Fruit fly (Drosophila melanogaster) S2 (cell line): ENCODE data around the gene neo.
A peak's percentile ranks its signal among the peaks of the same experiment; 100 is the strongest.

Source experiments
- CG8478 ChIP-seq: fragments of >200 bp; optimal IDR thresholded peaks from 2 replicates; lab custom pipeline; 2018
- CTCF ChIP-seq, 2 experiments: fragments of >200 bp; optimal IDR thresholded peaks; 2 replicates each; lab custom pipeline; 2018

Gene neo

DNA sequence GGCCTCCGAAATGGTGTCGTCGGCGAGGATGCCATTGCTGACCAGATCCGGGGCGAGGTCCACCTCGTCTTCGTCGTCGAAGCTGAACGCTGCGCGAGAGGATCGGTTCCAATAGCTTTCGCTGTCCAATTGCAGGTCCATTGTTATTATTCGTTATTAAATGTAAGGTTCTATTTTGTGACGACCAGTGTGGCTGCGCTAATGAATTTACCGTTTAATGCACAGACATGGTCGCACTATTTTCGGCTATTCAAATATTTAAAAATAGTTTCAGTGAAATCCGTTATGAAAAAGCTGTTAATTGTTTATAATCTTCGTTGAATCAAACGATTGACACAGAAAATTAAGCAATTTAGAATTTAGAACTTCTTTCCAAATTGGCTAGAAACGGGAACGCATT lies 2.7 kb upstream of the neo start, which contains the start of gene Vps16B:
Vps16B (minus strand) TSS at position 186 of the 400 bp plus-strand sequence.
- TF ChIP-seq CTCF (optimal IDR thresholded peaks at IDR 0.05; lab: Kevin White, UChicago): no peak
- no peak for TF ChIP-seq CG8478 (lab: Kevin White, UChicago)

dm6 chr3R:29817664-29818063 lies 1.3 kb upstream of the neo start, which contains the start of gene CG7829:
Gene CG7829, minus strand, starts transcription at chr3R:29817764.
- TF ChIP-seq CG8478 (lab: Kevin White, UChicago) (no peak), CTCF (optimal IDR thresholded peaks at IDR 0.05; lab: Kevin White, UChicago) (no peak)

DNA sequence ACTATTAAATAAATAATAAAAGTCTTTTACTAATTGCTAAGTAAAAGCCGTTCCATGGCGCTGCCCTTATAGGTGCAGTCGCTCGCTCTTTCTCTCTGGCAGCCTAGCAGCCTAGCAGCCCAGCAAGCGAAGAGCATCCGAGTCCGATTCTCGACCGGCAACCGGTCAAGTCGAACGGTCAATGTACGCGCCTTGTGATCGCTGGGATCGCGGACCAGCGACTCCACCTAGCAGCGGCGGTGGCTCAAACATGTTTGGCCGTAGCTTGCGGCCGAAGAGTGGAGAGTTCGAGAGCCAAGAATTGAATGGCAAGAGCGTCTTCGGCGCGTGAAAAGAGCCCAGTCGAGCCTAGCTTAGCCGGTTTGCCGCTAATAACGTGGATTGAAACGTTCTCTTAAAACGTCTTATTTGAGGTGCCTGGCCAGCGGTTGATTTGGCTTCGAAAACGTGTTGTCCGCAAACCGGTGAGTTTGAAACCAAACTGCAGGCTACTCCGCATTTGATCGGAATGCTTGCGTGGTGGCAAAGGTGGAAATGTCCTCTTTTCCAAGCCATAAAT lies 10.4 kb downstream of the neo start:
- TF ChIP-seq CTCF (optimal IDR thresholded peaks at IDR 0.05; lab: Kevin White, UChicago) (no peak), CG8478 (lab: Kevin White, UChicago) (no peak)

- TF ChIP-seq CG8478 (lab: Kevin White, UChicago) (no peak), CTCF (optimal IDR thresholded peaks at IDR 0.05; lab: Kevin White, UChicago) (no peak)
Measured at dm6 chr3R:29830925-29831324, 12.0 kb downstream of the neo start.

DNA sequence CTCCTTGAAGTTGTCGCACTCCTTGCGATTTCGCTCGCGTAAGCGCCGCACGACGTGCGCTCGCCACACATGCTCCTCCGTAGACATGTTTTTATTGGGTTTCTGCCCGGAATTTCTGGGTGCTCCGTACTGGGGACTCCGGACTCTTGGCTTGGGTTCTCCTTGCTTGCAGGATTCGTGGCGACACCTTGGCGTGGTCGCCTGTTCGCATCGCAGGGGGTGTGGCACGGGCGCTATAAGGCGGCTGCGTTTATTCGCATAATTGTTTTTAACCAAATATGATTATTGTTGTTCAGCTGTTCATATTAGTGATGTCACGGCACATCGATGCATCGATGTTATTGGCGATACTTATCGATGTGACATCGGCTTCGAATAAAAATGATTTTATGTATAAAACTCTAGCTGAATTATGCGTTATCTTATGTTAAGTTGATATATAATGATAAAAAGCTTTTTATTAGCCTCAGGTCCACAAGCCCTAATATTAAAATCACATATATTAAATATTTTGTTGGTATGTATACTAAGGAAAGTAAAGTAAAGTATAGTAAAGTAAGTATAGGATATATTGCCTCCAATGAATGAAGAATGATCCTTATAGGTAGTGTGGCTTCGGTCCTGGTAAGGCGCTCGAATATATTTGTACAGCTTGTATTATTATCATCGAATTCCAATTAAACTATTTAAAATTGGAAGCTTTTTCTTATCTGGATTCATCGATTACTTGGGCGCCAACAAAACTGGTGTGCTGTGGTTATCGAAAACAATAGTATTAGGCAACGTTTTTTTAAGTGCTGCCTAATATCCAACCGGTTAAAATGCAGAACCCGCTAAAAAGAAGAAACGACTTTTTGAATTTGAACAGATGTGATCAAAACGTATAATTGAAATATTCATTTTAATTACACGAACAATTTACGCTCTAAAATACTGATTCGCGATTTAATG lies 16.1 kb downstream of the neo start, which contains the start of gene Atg16:
Atg16 (minus strand) TSS at position 343 of the 951 bp plus-strand sequence.
- TF ChIP-seq CG8478 (lab: Kevin White, UChicago) (no peak), CTCF (optimal IDR thresholded peaks at IDR 0.05; lab: Kevin White, UChicago) (no peak)

DNA sequence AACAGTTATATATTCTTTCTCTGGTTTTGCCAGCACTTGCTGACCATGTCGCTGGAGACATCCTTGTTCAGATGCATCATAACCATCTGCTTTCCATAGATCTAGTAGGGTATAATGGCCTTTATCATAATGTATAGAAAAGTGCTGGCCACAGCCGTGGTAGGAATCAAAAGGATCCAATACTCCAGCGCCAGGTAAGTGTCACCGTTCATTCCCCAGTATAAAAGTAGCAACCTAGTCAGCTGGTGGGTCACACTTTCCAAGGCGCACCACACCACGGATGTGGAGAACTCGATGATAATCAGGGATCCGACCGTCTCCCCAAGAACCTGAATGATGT lies 16.7 kb downstream of the neo start, which contains the start of gene Prtl99C:
Prtl99C (plus strand) TSS at position 241 of the 340 bp plus-strand sequence.
- TF ChIP-seq CTCF (optimal IDR thresholded peaks at IDR 0.05; lab: Kevin White, UChicago): no peak
- no peak for TF ChIP-seq CG8478 (lab: Kevin White, UChicago)

DNA sequence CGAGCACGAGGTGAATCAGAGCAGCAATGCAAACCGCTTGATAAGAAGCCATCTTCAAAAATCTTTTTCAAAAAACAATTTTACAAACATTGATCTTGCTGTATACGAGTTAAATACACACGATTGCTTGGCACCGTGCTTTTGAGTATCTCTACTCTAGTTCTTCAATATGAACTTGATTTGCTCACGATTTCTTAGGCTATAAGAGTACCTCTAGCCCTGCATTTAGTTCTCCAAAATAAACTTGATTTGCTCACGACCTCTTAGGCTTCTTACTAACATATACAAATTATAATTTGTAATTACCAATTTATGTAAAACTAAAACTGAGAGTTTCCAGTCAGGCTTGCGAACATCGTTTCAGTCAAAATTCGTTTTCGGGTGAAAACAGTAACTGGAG lies 17.3 kb downstream of the neo start, which contains the start of gene CG42592:
CG42592 (minus strand) TSS at position 101 of the 400 bp plus-strand sequence.
- no peak for TF ChIP-seq CTCF (optimal IDR thresholded peaks at IDR 0.05; lab: Kevin White, UChicago)
- TF ChIP-seq CG8478 (lab: Kevin White, UChicago): no peak

dm6 chr3R:29837771-29838170 lies 18.8 kb downstream of the neo start:
- TF ChIP-seq CG8478 (lab: Kevin White, UChicago) (no peak), CTCF (optimal IDR thresholded peaks at IDR 0.05; lab: Kevin White, UChicago) (no peak)

DNA sequence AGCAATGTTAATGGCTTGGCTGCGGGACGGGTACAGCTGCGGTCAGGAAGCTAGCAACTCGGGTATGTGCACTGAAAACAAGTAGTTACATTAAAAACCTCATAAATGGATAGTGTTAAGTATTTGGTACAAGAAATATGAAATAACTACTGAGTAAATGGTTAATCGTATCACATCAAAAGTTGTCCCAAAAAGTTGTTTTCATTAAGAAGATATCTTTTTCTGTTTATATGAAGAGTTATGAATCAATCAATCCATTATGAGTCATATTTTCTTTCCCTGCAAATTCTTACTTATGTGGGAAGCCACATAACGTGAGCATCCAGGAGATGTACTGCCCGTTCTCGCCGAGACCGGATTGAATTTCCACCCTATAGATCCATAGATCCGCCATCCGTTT lies 19.8 kb downstream of the neo start:
- TF ChIP-seq CG8478 (lab: Kevin White, UChicago): no peak
- no peak for TF ChIP-seq CTCF (optimal IDR thresholded peaks at IDR 0.05; lab: Kevin White, UChicago)

DNA sequence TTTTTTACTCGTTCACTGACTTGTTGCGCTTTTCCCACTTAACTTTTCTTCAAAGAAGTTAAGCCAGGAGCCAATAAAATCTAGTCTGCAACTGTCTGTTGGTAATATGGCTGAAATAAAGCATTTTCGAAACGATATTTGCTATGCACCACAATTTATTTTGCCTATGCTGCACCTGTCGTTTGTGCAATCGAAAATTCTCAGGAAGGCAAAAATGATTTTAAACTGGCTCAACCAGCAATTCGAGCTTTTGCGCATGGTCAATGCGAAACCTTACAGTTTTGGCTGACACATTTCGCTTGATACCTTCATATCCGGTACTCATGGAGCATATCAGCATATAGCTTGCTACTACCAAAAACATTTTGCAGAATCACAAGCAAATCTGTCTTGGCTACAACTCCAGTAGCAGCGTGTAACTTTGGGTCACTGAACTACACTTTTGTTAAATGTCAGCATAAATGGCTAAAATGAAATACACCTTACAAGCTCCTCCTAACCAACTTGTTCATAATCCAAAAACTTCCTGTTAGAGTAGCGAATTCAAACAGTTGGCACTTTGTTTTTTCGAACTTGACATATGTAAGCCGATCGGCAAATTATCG lies 20.9 kb downstream of the neo start:
- TF ChIP-seq CG8478 (lab: Kevin White, UChicago) (no peak), CTCF (optimal IDR thresholded peaks at IDR 0.05; lab: Kevin White, UChicago) (no peak)

- TF ChIP-seq CG8478 (lab: Kevin White, UChicago): no peak
- TF ChIP-seq CTCF (optimal IDR thresholded peaks at IDR 0.05; lab: Kevin White, UChicago): no peak
Measured at dm6 chr3R:29841293-29841791, 22.4 kb downstream of the neo start, which contains the start of gene Cad99C. Gene Cad99C, plus strand, starts transcription at chr3R:29841657.

dm6 chr3R:29847126-29847525 lies 28.2 kb downstream of the neo start:
- TF ChIP-seq CG8478 (lab: Kevin White, UChicago): no peak
- TF ChIP-seq CTCF (optimal IDR thresholded peaks at IDR 0.05; lab: Kevin White, UChicago): no peak

DNA sequence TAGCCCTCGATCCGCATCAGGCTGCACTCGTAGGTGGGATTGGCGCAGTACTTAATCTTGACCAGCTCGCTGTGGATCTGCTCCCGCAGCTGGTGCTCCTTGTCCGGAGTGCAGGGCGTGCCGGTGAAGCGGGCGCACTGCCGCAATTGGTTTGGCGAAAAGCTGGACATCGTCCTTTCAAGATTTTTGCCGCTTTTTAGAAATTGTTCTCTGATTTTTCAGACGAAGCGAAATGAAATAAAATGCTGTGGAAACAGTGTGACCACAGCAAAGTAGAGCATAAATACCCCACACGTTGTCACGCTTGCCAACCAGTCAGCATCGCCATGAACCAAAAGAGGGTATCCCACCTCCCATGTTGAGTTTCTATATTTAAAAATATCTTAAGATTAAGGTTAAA lies 38.3 kb downstream of the neo start, which contains the start of gene dgt1:
dgt1 (minus strand) TSS at position 264 of the 400 bp plus-strand sequence.
- TF ChIP-seq CTCF (optimal IDR thresholded peaks at IDR 0.05; lab: Kevin White, UChicago) (peak in 1 of 2 experiments; percentile 49), CG8478 (lab: Kevin White, UChicago) (no peak)

- TF ChIP-seq CG8478 (lab: Kevin White, UChicago): no peak
- peak; percentile 27 to 43 for TF ChIP-seq CTCF (optimal IDR thresholded peaks at IDR 0.05; lab: Kevin White, UChicago)
Measured at dm6 chr3R:29858806-29859205, 39.9 kb downstream of the neo start, which contains the start of gene CG7824. Gene CG7824, minus strand, starts transcription at chr3R:29858936.
